Worm (Caenorhabditis elegans) whole organism, young adult: ENCODE results near the gene acr-23.

Source experiments
- ama-1 ChIP-seq, 3 experiments: fragments of 150-350 bp in 1 of 3; sonication (generic microtip) in 2 of 3; optimal IDR thresholded peaks; 2 replicates each; lab custom pipeline; 2014 to 2018; ENCODE audit warnings: missing biosample characterization in 2 of 3, missing genetic modification characterization in 2 of 3, missing genetic modification reagents in 2 of 3
- lag-1 ChIP-seq: fragments of 200-800 bp; sonication (Bioruptor generic); IDR thresholded peaks from 2 replicates; pipeline ENCODE4 v1.3.6; 2022; ENCODE audit warnings: missing genetic modification reagents, missing genetic modification characterization, missing compliant biosample characterization
- nhr-90 ChIP-seq: sonication (generic microtip); optimal IDR thresholded peaks from 2 replicates; lab custom pipeline; 2016; ENCODE audit warnings: missing genotype, mild to moderate bottlenecking, missing genetic modification characterization, missing compliant biosample characterization
- snpc-4 ChIP-seq, 5 experiments: fragments of 150-350 bp in 1 of 5; sonication (generic microtip) in 4 of 5; optimal IDR thresholded peaks; 2 replicates each; lab custom pipeline; 2014 to 2018; ENCODE audit warnings: missing genetic modification characterization in 5 of 5, missing biosample characterization in 3 of 5, antibody characterized with exemption in 2 of 5, mild to moderate bottlenecking in 2 of 5, missing compliant biosample characterization in 2 of 5, missing genotype in 2 of 5, moderate library complexity in 2 of 5, missing genetic modification reagents in 1 of 5
- unc-130 ChIP-seq: sonication (generic microtip); optimal IDR thresholded peaks from 2 replicates; lab custom pipeline; 2016; ENCODE audit warnings: missing genetic modification reagents, missing genetic modification characterization, missing compliant biosample characterization
- ztf-26 ChIP-seq: sonication (generic microtip); optimal IDR thresholded peaks from 2 replicates; lab custom pipeline; 2017; ENCODE audit warnings: missing genetic modification characterization, missing compliant biosample characterization

DNA sequence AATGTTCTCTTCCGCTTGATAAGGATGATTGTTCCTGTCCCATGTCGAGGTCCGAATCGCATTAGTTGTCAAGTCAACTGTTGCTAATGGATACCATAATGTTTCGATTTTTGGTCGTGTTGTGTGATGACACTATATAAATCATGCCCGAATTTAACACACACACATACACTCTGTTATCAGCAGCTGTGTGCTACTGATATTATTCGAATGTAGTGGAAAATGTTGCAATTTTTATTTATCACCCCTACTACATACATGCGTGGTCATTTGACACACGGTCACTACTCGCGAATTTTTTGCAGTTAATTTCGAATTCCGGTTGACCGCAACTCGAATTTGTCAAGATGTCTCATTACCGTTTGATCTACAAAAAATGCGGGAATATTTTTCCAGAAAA lies 33.2 kb upstream of the acr-23 start:
- TF ChIP-seq snpc-4 (GFP tag; optimal IDR thresholded peaks at IDR 0.05; lab: Kevin White, UChicago): no peak
- TF ChIP-seq snpc-4 (tag; optimal IDR thresholded peaks at IDR 0.05; lab: Kevin White, UChicago): no peak
- TF ChIP-seq unc-130 (GFP tag; lab: Kevin White, UChicago): no peak
- no peak for TF ChIP-seq nhr-90 (tag; lab: Kevin White, UChicago)
- no peak for TF ChIP-seq lag-1 (GFP tag; lab: Robert Waterston, UW)
- no peak for TF ChIP-seq ama-1 (optimal IDR thresholded peaks at IDR 0.05; lab: Kevin White, UChicago)
- no peak for TF ChIP-seq ama-1 (GFP tag; optimal IDR thresholded peaks at IDR 0.05; lab: Kevin White, UChicago)
- no peak for TF ChIP-seq ztf-26 (tag; lab: Kevin White, UChicago)
